Worm (Caenorhabditis elegans): Measurements from ENCODE around the gene cpg-1.

ce11 chrIII:4493008-4493777 is 4.0 kb downstream of the cpg-1 start:
- TF ChIP-seq ama-1 (optimal IDR thresholded peaks at IDR 0.05) (no peak), ceh-13 (GFP tag; optimal IDR thresholded peaks at IDR 0.05) (no peak), F13C5.2 (tag; optimal IDR thresholded peaks at IDR 0.05) (no peak), flt-1 (GFP tag; IDR thresholded peaks at IDR 0.05) (no peak), B0310.2 (tag; optimal IDR thresholded peaks at IDR 0.05) (no peak), tbx-37 (GFP tag; conservative IDR thresholded peaks at IDR 0.05) (no peak), ceh-36 (tag; optimal IDR thresholded peaks at IDR 0.05) (no peak), tra-4 (tag; optimal IDR thresholded peaks at IDR 0.05) (no peak), sea-1 (GFP tag; conservative IDR thresholded peaks at IDR 0.05) (no peak), hnd-1 (tag; optimal IDR thresholded peaks at IDR 0.05) (no peak)

Data from whole organism, early embryonic.